Worm (Caenorhabditis elegans) whole organism, L2 larva: Measurements from ENCODE around the gene C49C3.7.

Source experiments
- C34F6.9 ChIP-seq: fragments of 150-350 bp; optimal IDR thresholded peaks from 2 replicates; lab custom pipeline; 2014; ENCODE audit warnings: missing biosample characterization, missing genetic modification characterization
- F13H6.1 ChIP-seq: sonication (generic microtip); optimal IDR thresholded peaks from 2 replicates; lab custom pipeline; 2016; ENCODE audit warnings: missing genetic modification characterization, missing compliant biosample characterization
- R02D3.7 ChIP-seq: fragments of 150-350 bp; optimal IDR thresholded peaks from 2 replicates; lab custom pipeline; 2014; ENCODE audit warnings: missing biosample characterization, missing genetic modification characterization
- Y55F3AM.14 ChIP-seq: fragments of 200-800 bp; sonication (Bioruptor generic); optimal IDR thresholded peaks from 2 replicates; lab custom pipeline; 2018; ENCODE audit warnings: mild to moderate bottlenecking, missing genetic modification characterization, missing compliant biosample characterization
- ZK546.5 ChIP-seq: sonication (generic microtip); optimal IDR thresholded peaks from 2 replicates; lab custom pipeline; 2017; ENCODE audit warnings: missing biosample characterization, missing genetic modification characterization
- ceh-16 ChIP-seq: fragments of 150-350 bp; optimal IDR thresholded peaks from 2 replicates; lab custom pipeline; 2014; ENCODE audit warnings: missing biosample characterization, missing genetic modification characterization
- ceh-82 ChIP-seq: fragments of 150-350 bp; optimal IDR thresholded peaks from 2 replicates; lab custom pipeline; 2014; ENCODE audit warnings: missing biosample characterization, missing genetic modification characterization
- crh-2 ChIP-seq: sonication (generic microtip); optimal IDR thresholded peaks from 2 replicates; lab custom pipeline; 2017; ENCODE audit warnings: missing biosample characterization, missing genetic modification characterization
- egl-27 ChIP-seq: sonication (generic microtip); optimal IDR thresholded peaks from 3 replicates; lab custom pipeline; 2017; ENCODE audit warnings: missing biosample characterization, missing genetic modification reagents, missing genetic modification characterization
- elt-3 ChIP-seq: sonication (generic microtip); optimal IDR thresholded peaks from 2 replicates; lab custom pipeline; 2017; ENCODE audit warnings: missing biosample characterization, missing genetic modification characterization
- fos-1 ChIP-seq: fragments of 150-350 bp; optimal IDR thresholded peaks from 2 replicates; lab custom pipeline; 2014; ENCODE audit warnings: missing biosample characterization, missing genetic modification characterization
- lin-11 ChIP-seq: fragments of 150-350 bp; sonication (generic microtip); optimal IDR thresholded peaks from 2 replicates; lab custom pipeline; 2014; ENCODE audit warnings: missing biosample characterization, missing genetic modification characterization, inconsistent platforms, mixed read lengths
- lin-13 ChIP-seq: fragments of 150-350 bp; optimal IDR thresholded peaks from 2 replicates; lab custom pipeline; 2014; ENCODE audit warnings: missing biosample characterization, missing genetic modification reagents, missing genetic modification characterization
- lin-39 ChIP-seq: fragments of 150-350 bp; optimal IDR thresholded peaks from 2 replicates; lab custom pipeline; 2014; ENCODE audit warnings: missing biosample characterization, missing genetic modification reagents, missing genetic modification characterization
- lsy-2 ChIP-seq, 2 experiments: fragments of 150-350 bp in 1 of 2; sonication (generic microtip) in 1 of 2; optimal IDR thresholded peaks; 2 replicates each; lab custom pipeline; 2014 to 2017; ENCODE audit warnings: missing biosample characterization in 2 of 2, missing genetic modification characterization in 2 of 2
- mab-5 ChIP-seq: fragments of 150-350 bp; optimal IDR thresholded peaks from 2 replicates; lab custom pipeline; 2014; ENCODE audit warnings: missing biosample characterization, missing genetic modification characterization
- mdl-1 ChIP-seq, 2 experiments: fragments of 150-350 bp in 1 of 2; sonication (generic microtip) in 1 of 2; optimal IDR thresholded peaks; 2 replicates each; lab custom pipeline; 2017; ENCODE audit warnings: missing biosample characterization in 2 of 2, missing genetic modification characterization in 2 of 2
- nhr-11 ChIP-seq: fragments of 150-350 bp; optimal IDR thresholded peaks from 2 replicates; lab custom pipeline; 2014; ENCODE audit warnings: missing biosample characterization, missing genetic modification characterization
- nhr-12 ChIP-seq: fragments of 150-350 bp; optimal IDR thresholded peaks from 2 replicates; lab custom pipeline; 2014; ENCODE audit warnings: missing biosample characterization, missing genetic modification characterization
- nhr-129 ChIP-seq: fragments of 150-350 bp; optimal IDR thresholded peaks from 2 replicates; lab custom pipeline; 2014; ENCODE audit warnings: missing biosample characterization, missing genetic modification characterization
- nhr-21 ChIP-seq: fragments of 150-350 bp; optimal IDR thresholded peaks from 2 replicates; lab custom pipeline; 2014; ENCODE audit warnings: missing biosample characterization, missing genetic modification characterization
- nhr-25 ChIP-seq: fragments of 150-350 bp; sonication (generic microtip); optimal IDR thresholded peaks from 3 replicates; lab custom pipeline; 2014; ENCODE audit warnings: missing biosample characterization, missing genetic modification characterization
- nhr-6 ChIP-seq: fragments of 150-350 bp; optimal IDR thresholded peaks from 2 replicates; lab custom pipeline; 2014; ENCODE audit warnings: missing biosample characterization, missing genetic modification characterization
- nhr-77 ChIP-seq: fragments of 150-350 bp; optimal IDR thresholded peaks from 2 replicates; lab custom pipeline; 2014; ENCODE audit warnings: missing biosample characterization, missing genetic modification characterization
- skn-1 ChIP-seq: sonication (generic microtip); optimal IDR thresholded peaks from 2 replicates; lab custom pipeline; 2017; ENCODE audit warnings: missing biosample characterization, missing genetic modification characterization
- sma-3 ChIP-seq: sonication (generic microtip); optimal IDR thresholded peaks from 2 replicates; lab custom pipeline; 2016; ENCODE audit warnings: missing genetic modification reagents, missing genetic modification characterization, missing compliant biosample characterization
- sma-9 ChIP-seq, 2 experiments: fragments of 150-350 bp in 1 of 2; sonication (generic microtip) in 1 of 2; optimal IDR thresholded peaks; 2 replicates each; lab custom pipeline; 2014 to 2016; ENCODE audit warnings: missing genetic modification characterization in 2 of 2, mild to moderate bottlenecking in 1 of 2, missing biosample characterization in 1 of 2, missing compliant biosample characterization in 1 of 2, missing genetic modification reagents in 1 of 2, moderate library complexity in 1 of 2
- unc-39 ChIP-seq: fragments of 150-350 bp; optimal IDR thresholded peaks from 2 replicates; lab custom pipeline; 2014; ENCODE audit warnings: missing biosample characterization, missing genetic modification characterization
- unc-55 ChIP-seq: fragments of 150-350 bp; sonication (generic microtip); optimal IDR thresholded peaks from 3 replicates; lab custom pipeline; 2014; ENCODE audit warnings: missing biosample characterization, missing genetic modification reagents, missing genetic modification characterization
- unc-62 ChIP-seq: fragments of 150-350 bp; optimal IDR thresholded peaks from 2 replicates; lab custom pipeline; 2014; ENCODE audit warnings: missing biosample characterization, missing genetic modification reagents, missing genetic modification characterization
- ztf-1 ChIP-seq: fragments of 200-800 bp; sonication (Bioruptor generic); conservative IDR thresholded peaks from 2 replicates; pipeline ENCODE4 v1.3.6; 2022; ENCODE audit warnings: missing genetic modification characterization, missing compliant biosample characterization
- ztf-11 ChIP-seq: sonication (generic microtip); optimal IDR thresholded peaks from 2 replicates; lab custom pipeline; 2017; ENCODE audit warnings: missing biosample characterization, missing genetic modification characterization

C49C3.7 gene

ce11 chrIV:17341033-17341432, 8.7 kb downstream of the C49C3.7 start:
- no peak for TF ChIP-seq nhr-25

- TF ChIP-seq crh-2 (tag; lab: Kevin White, UChicago) = peak; percentile 5
- TF ChIP-seq fos-1 = peak; percentile 99
- no peak for TF ChIP-seq R02D3.7 (tag; lab: Kevin White, UChicago)
Observed at ce11 chrIV:17342179-17342578, 9.8 kb downstream of the C49C3.7 start, which contains the start of gene C49C3.9. TSS of gene C49C3.9 (minus strand) at chrIV:17342314.

- TF ChIP-seq ZK546.5 (tag; lab: Kevin White, UChicago) = no peak
- TF ChIP-seq unc-62 (GFP tag; lab: Kevin White, UChicago) = no peak
- no peak for TF ChIP-seq lin-11 (tag; lab: Kevin White, UChicago)
- no peak for TF ChIP-seq R02D3.7 (tag; lab: Kevin White, UChicago)
- TF ChIP-seq lin-13 (GFP tag; lab: Kevin White, UChicago) = no peak
- TF ChIP-seq lsy-2 (tag; optimal IDR thresholded peaks at IDR 0.05; lab: Kevin White, UChicago) = no peak
- TF ChIP-seq nhr-129 = no peak
- TF ChIP-seq lin-39 (tag; lab: Kevin White, UChicago) = no peak
- TF ChIP-seq unc-55 = no peak
- TF ChIP-seq sma-9 (GFP tag; optimal IDR thresholded peaks at IDR 0.05; lab: Kevin White, UChicago) = no peak
- TF ChIP-seq sma-9 (tag; optimal IDR thresholded peaks at IDR 0.05; lab: Kevin White, UChicago) = no peak
- no peak for TF ChIP-seq ceh-16 (tag; lab: Kevin White, UChicago)
- no peak for TF ChIP-seq Y55F3AM.14
- TF ChIP-seq mdl-1 (tag; optimal IDR thresholded peaks at IDR 0.05; lab: Kevin White, UChicago) = no peak
- no peak for TF ChIP-seq F13H6.1 (tag; lab: Kevin White, UChicago)
- TF ChIP-seq nhr-77 (tag; lab: Kevin White, UChicago) = no peak
- TF ChIP-seq nhr-25 = no peak
- no peak for TF ChIP-seq nhr-21
- TF ChIP-seq sma-3 (GFP tag; lab: Kevin White, UChicago) = no peak
- TF ChIP-seq ceh-82 (tag; lab: Kevin White, UChicago) = no peak
- TF ChIP-seq C34F6.9 (tag; lab: Kevin White, UChicago) = no peak
Observed at ce11 chrIV:17342667-17343066, 10.3 kb downstream of the C49C3.7 start, which contains the start of gene C49C3.21. TSS of gene C49C3.21 (plus strand) at chrIV:17342967.

- no peak for TF ChIP-seq lin-13 (GFP tag; lab: Kevin White, UChicago)
- no peak for TF ChIP-seq unc-62 (GFP tag; lab: Kevin White, UChicago)
Observed at ce11 chrIV:17343482-17343881, 11.1 kb downstream of the C49C3.7 start, which contains the start of gene C49C3.11. TSS of gene C49C3.11 (plus strand) at chrIV:17343782.

- no peak for TF ChIP-seq crh-2 (tag; lab: Kevin White, UChicago)
- no peak for TF ChIP-seq ceh-16 (tag; lab: Kevin White, UChicago)
- no peak for TF ChIP-seq nhr-11 (tag; lab: Kevin White, UChicago)
- no peak for TF ChIP-seq unc-39
- no peak for TF ChIP-seq nhr-77 (tag; lab: Kevin White, UChicago)
- no peak for TF ChIP-seq nhr-21
Observed at ce11 chrIV:17346599-17347218, 14.3 kb downstream of the C49C3.7 start, which contains the start of the genes clec-197 and clec-198. TSS of gene clec-197 (minus strand) at chrIV:17346699. TSS of gene clec-198 (plus strand) at chrIV:17347168.

- TF ChIP-seq ztf-11 (no peak), nhr-129 (no peak), sma-9 (GFP tag; optimal IDR thresholded peaks at IDR 0.05; lab: Kevin White, UChicago) (no peak), sma-9 (tag; optimal IDR thresholded peaks at IDR 0.05; lab: Kevin White, UChicago) (no peak), unc-39 (no peak), Y55F3AM.14 (no peak), R02D3.7 (tag; lab: Kevin White, UChicago) (no peak), crh-2 (tag; lab: Kevin White, UChicago) (no peak), skn-1 (no peak), egl-27 (tag; lab: Kevin White, UChicago) (no peak), mab-5 (tag; lab: Kevin White, UChicago) (no peak), ceh-82 (tag; lab: Kevin White, UChicago) (no peak), ztf-1 (no peak), nhr-12 (tag; lab: Kevin White, UChicago) (no peak), nhr-6 (no peak), nhr-21 (no peak), fos-1 (no peak), elt-3 (tag; lab: Kevin White, UChicago) (no peak)
Observed at ce11 chrIV:17351586-17351985, 19.2 kb downstream of the C49C3.7 start, which contains the start of gene clec-199. TSS of gene clec-199 (plus strand) at chrIV:17351886.
